Fruit fly (Drosophila melanogaster): ENCODE measurements around the gene CG31446.
A peak's percentile ranks its signal among the peaks of the same experiment; 100 is the strongest.

Gene CG31446

DNA sequence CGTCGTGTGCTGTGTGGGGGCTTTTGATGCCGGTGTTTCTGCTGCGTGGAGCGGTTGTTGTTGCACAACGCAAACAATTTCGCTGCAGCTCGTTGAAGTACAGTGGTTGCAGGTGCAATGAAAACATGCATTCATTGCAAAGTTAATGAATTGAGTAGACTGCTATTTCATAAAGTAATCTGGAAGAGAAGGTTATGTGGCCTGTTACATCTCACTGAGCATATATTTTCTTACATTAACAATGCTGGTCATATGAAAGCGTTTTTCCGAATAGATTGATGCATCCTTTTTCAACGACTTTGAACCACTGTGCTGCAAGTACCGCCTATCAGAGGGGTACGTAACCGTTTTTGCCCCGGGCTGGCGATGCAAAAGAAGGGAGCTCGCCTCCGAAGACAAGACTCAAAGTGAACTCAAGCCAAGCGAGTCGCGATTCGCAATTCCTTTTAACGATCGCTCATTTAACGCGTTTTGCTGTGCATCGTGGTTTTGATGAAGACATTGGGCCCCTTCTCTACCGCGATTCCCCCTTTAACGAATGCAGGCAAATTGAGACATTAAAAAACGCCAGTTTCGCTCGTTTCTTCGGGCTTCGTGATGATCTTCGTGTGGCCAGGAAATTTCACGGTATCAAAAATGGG lies 41.0 kb upstream of the CG31446 start (continued):
- TF ChIP-seq dimm (GFP tag; IDR thresholded peaks at IDR 0.05) (no peak), CG10267 (tag; optimal IDR thresholded peaks at IDR 0.05) (peak; percentile 61), CG1602 (GFP tag; optimal IDR thresholded peaks at IDR 0.05) (peak; percentile 27), Camta (GFP tag; optimal IDR thresholded peaks at IDR 0.05) (peak; percentile 55), CG9437 (GFP tag; optimal IDR thresholded peaks at IDR 0.05) (no peak), Lim3 (GFP tag; IDR thresholded peaks at IDR 0.05) (no peak), CG2712 (tag; optimal IDR thresholded peaks at IDR 0.05) (peak; percentile 73), ci (GFP tag; IDR thresholded peaks at IDR 0.05) (peak; percentile 51; the same call in 1 of the 3 replicates), CG2202 (tag; optimal IDR thresholded peaks at IDR 0.05) (peak; percentile 40), gem (tag; optimal IDR thresholded peaks at IDR 0.05) (peak; percentile 59), row (GFP tag; IDR thresholded peaks at IDR 0.05) (peak; percentile 52; the same call in 2 of the 3 replicates), vnd (GFP tag; IDR thresholded peaks at IDR 0.05; ENCODE audit: partially characterized antibody) (no peak), ase (GFP tag; IDR thresholded peaks at IDR 0.05) (no peak; the same call in 2 of the 3 replicates), scrt (GFP tag; optimal IDR thresholded peaks at IDR 0.05) (no peak), Atf6 (GFP tag; IDR thresholded peaks at IDR 0.05) (no peak), CG1529 (GFP tag; optimal IDR thresholded peaks at IDR 0.05) (peak; percentile 1), ATbp (GFP tag; optimal IDR thresholded peaks at IDR 0.05) (peak; percentile 24), ssp (GFP tag; IDR thresholded peaks at IDR 0.05) (0 out of 2 replicates have a peak, but pooled peaks have one; percentile 9), CG17186 (GFP tag; optimal IDR thresholded peaks at IDR 0.05) (peak; percentile 8), CG7357 (GFP tag; IDR thresholded peaks at IDR 0.05) (no peak), gsb-n (tag; optimal IDR thresholded peaks at IDR 0.05) (peak; percentile 43), CG10654 (GFP tag; optimal IDR thresholded peaks at IDR 0.05) (peak; percentile 27), CG10321 (GFP tag; IDR thresholded peaks at IDR 0.05) (no peak), sens (GFP tag) (peak; percentile 97), lbe (GFP tag; optimal IDR thresholded peaks at IDR 0.05) (peak; percentile 75), CG4404 (GFP tag; IDR thresholded peaks at IDR 0.05) (peak; percentile 79), TFAM (GFP tag; optimal IDR thresholded peaks at IDR 0.05) (peak; percentile 19), en (GFP tag; optimal IDR thresholded peaks at IDR 0.05) (no peak), CG6791 (GFP tag; IDR thresholded peaks at IDR 0.05; ENCODE audit: partially characterized antibody) (no peak), fd3F (GFP tag; optimal IDR thresholded peaks at IDR 0.05) (no peak), YL-1 (GFP tag; optimal IDR thresholded peaks at IDR 0.05) (no peak), Trl (optimal IDR thresholded peaks at IDR 0.05) (no peak), Trl (GFP tag; optimal IDR thresholded peaks at IDR 0.05) (peak; percentile 3), CG18476 (GFP tag; optimal IDR thresholded peaks at IDR 0.05) (peak; percentile 35), CG15696 (tag; optimal IDR thresholded peaks at IDR 0.05) (peak; percentile 77), CG13624 (GFP tag; optimal IDR thresholded peaks at IDR 0.05) (no peak), Dref (GFP tag; IDR thresholded peaks at IDR 0.05) (no peak), CG9817 (tag; optimal IDR thresholded peaks at IDR 0.05) (no peak), CG30020 (tag; optimal IDR thresholded peaks at IDR 0.05) (no peak), CG10565 (GFP tag; optimal IDR thresholded peaks at IDR 0.05) (no peak), CG7556 (GFP tag; optimal IDR thresholded peaks at IDR 0.05) (peak; percentile 9), Meics (GFP tag; optimal IDR thresholded peaks at IDR 0.05) (no peak), CG8388 (GFP tag; optimal IDR thresholded peaks at IDR 0.05) (peak; percentile 44), nmo (GFP tag; optimal IDR thresholded peaks at IDR 0.05) (peak; percentile 76), CHES-1-like (GFP tag; optimal IDR thresholded peaks at IDR 0.05) (no peak), hkb (optimal IDR thresholded peaks at IDR 0.05) (peak; percentile 50), hkb (GFP tag; IDR thresholded peaks at IDR 0.05) (peak; percentile 57; the same call in 1 of the 2 replicates), D19B (GFP tag; optimal IDR thresholded peaks at IDR 0.05) (no peak), BtbVII (GFP tag; optimal IDR thresholded peaks at IDR 0.05) (no peak), BEAF-32 (GFP tag; optimal IDR thresholded peaks at IDR 0.05) (no peak), Lhr (GFP tag; optimal IDR thresholded peaks at IDR 0.05) (no peak)

Data from whole organism, embryonic.